Worm (Caenorhabditis elegans): ENCODE results near the gene F25B5.6.

ce11 chrIII:5964058-5964632, 15.6 kb upstream of the F25B5.6 start:
- TF ChIP-seq dao-5 (tag; optimal IDR thresholded peaks at IDR 0.05): no peak
- TF ChIP-seq him-1 (tag; optimal IDR thresholded peaks at IDR 0.05): no peak
